Worm (Caenorhabditis elegans): ENCODE results near the gene acbp-6.

Gene acbp-6

DNA sequence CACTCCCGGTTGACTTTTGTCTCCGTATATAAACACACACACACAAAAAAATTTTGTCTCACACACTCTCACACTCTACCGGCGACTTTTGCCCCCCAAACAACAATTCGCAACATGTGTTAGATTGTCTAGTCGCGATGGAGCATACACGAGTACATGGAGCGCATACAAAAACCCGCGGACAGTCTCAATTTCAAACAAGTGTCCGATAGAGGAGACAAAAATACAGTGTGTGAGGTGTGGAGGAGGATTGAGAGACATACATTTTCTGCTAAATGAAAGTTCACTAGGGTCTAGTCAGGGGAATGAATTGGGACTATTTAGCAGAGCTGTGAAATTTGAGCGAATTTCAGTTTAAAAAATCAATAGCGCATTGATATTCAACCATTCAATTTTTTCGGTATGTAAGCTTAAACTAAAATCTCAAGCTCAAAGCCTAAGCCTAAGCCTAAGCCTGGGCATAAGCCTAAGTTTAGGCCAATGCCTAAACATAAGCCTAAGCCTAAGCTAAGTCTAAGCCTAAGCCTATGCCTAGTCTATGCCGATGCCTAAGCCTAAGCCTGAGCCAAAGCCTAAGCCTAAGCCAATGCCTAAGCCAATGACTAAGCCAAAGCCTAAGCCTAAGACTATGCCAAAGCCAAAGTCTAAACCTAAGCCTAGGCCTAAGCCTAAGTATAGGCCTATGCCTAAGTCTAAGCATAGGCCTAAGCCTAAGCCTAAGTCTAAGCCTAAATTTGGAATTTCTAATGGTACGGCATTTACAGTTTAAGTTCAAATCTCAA, 50.6 kb downstream of the acbp-6 start:
- TF ChIP-seq ref-1 (GFP tag; conservative IDR thresholded peaks at IDR 0.05) = no peak
- TF ChIP-seq ztf-29 (GFP tag; IDR thresholded peaks at IDR 0.05) = no peak
- no peak for TF ChIP-seq flt-1 (GFP tag; IDR thresholded peaks at IDR 0.05)
- TF ChIP-seq med-1 (GFP tag; optimal IDR thresholded peaks at IDR 0.05; ENCODE audit: insufficient read depth) = no peak
- TF ChIP-seq ztf-23 (GFP tag; IDR thresholded peaks at IDR 0.05) = no peak
- no peak for TF ChIP-seq klf-2 (GFP tag; conservative IDR thresholded peaks at IDR 0.05)
- TF ChIP-seq cog-1 (tag; optimal IDR thresholded peaks at IDR 0.05) = no peak
- TF ChIP-seq T22C8.4 (GFP tag; IDR thresholded peaks at IDR 0.05) = no peak
- no peak for TF ChIP-seq tab-1 (GFP tag; IDR thresholded peaks at IDR 0.05)
